Fruit fly (Drosophila melanogaster) whole organism, prepupa: Measurements from ENCODE around the gene CG10650.

Experiments used
- Blimp-1 ChIP-seq: fragments of 200-800 bp; sonication (Bioruptor generic); optimal IDR thresholded peaks from 3 replicates; lab custom pipeline; 2017; ENCODE audit warnings: missing biosample characterization, missing genetic modification characterization, mild to moderate bottlenecking, moderate library complexity, missing genetic modification reagents
- CG11902 ChIP-seq: fragments of 200-800 bp; sonication (Bioruptor generic); optimal IDR thresholded peaks from 3 replicates; lab custom pipeline; 2016; ENCODE audit warnings: missing biosample characterization, missing genetic modification characterization
- CG3919 ChIP-seq: fragments of 200-800 bp; sonication (Bioruptor generic); optimal IDR thresholded peaks from 3 replicates; lab custom pipeline; 2016; ENCODE audit warnings: missing biosample characterization, missing genetic modification characterization
- CG6163 ChIP-seq: fragments of 200-800 bp; sonication (Bioruptor generic); IDR thresholded peaks from 3 replicates; pipeline ENCODE4 v1.3.6; 2022; ENCODE audit warnings: missing biosample characterization, missing genetic modification characterization
- CG7368 ChIP-seq: fragments of 200-800 bp; sonication (Bioruptor generic); optimal IDR thresholded peaks from 3 replicates; lab custom pipeline; 2016; ENCODE audit warnings: missing biosample characterization, missing genetic modification characterization
- CG8319 ChIP-seq: fragments of 200-800 bp; sonication (Bioruptor generic); optimal IDR thresholded peaks from 3 replicates; lab custom pipeline; 2016; ENCODE audit warnings: missing biosample characterization, missing genetic modification characterization
- CG9139 ChIP-seq: fragments of 200-800 bp; sonication (Bioruptor generic); optimal IDR thresholded peaks from 3 replicates; lab custom pipeline; 2017; ENCODE audit warnings: missing biosample characterization, mild to moderate bottlenecking, missing genetic modification characterization
- Hr38 ChIP-seq: sonication (Bioruptor generic); optimal IDR thresholded peaks from 2 replicates; lab custom pipeline; 2016; ENCODE audit warnings: missing biosample characterization, missing genetic modification characterization
- OdsH ChIP-seq: fragments of 200-800 bp; sonication (Bioruptor generic); optimal IDR thresholded peaks from 3 replicates; lab custom pipeline; 2016; ENCODE audit warnings: missing biosample characterization, missing genetic modification characterization
- Sox102F ChIP-seq: fragments of 200-800 bp; sonication (Bioruptor generic); optimal IDR thresholded peaks from 2 replicates; lab custom pipeline; 2016; ENCODE audit warnings: missing biosample characterization, mild to moderate bottlenecking, missing genetic modification characterization
- cyc ChIP-seq: fragments of 200-800 bp; sonication (Bioruptor generic); optimal IDR thresholded peaks from 3 replicates; lab custom pipeline; 2016; ENCODE audit warnings: missing biosample characterization, missing genetic modification characterization
- net ChIP-seq: fragments of 200-800 bp; sonication (Bioruptor generic); optimal IDR thresholded peaks from 3 replicates; lab custom pipeline; 2016; ENCODE audit warnings: missing biosample characterization, missing genetic modification characterization
- pdm3 ChIP-seq: fragments of 200-800 bp; sonication (Bioruptor generic); optimal IDR thresholded peaks from 3 replicates; lab custom pipeline; 2016; ENCODE audit warnings: missing biosample characterization, missing genetic modification characterization
- ss ChIP-seq, 2 experiments: fragments of 200-800 bp; sonication (Bioruptor generic); optimal IDR thresholded peaks; 2 replicates in 1 of 2; 3 replicates in 1 of 2; lab custom pipeline; 2017 to 2018; ENCODE audit warnings: mild to moderate bottlenecking in 2 of 2, missing biosample characterization in 2 of 2, missing genetic modification characterization in 2 of 2, moderate library complexity in 1 of 2

dm6 chr2L:18990720-18991119 lies 5.0 kb downstream of the CG10650 start, which contains the start of gene CG15169:
- TF ChIP-seq ss (GFP tag; optimal IDR thresholded peaks at IDR 0.05; lab: Kevin White, UChicago), result no peak
- TF ChIP-seq CG3919 (GFP tag; lab: Kevin White, UChicago), result no peak
- no peak for TF ChIP-seq CG9139 (GFP tag; lab: Kevin White, UChicago)
- TF ChIP-seq OdsH (GFP tag; lab: Kevin White, UChicago), result no peak
- no peak for TF ChIP-seq pdm3 (GFP tag; lab: Kevin White, UChicago)
- no peak for TF ChIP-seq Blimp-1 (GFP tag; lab: Kevin White, UChicago)
- TF ChIP-seq CG8319 (GFP tag; lab: Kevin White, UChicago), result no peak
- TF ChIP-seq CG6163 (GFP tag; lab: Robert Waterston, UW), result no peak
- no peak for TF ChIP-seq CG7368 (GFP tag; lab: Kevin White, UChicago)
- no peak for TF ChIP-seq cyc (GFP tag; lab: Kevin White, UChicago)
- TF ChIP-seq Sox102F (GFP tag; lab: Kevin White, UChicago), result no peak
- no peak for TF ChIP-seq CG11902 (GFP tag; lab: Kevin White, UChicago)
- TF ChIP-seq Hr38 (GFP tag; lab: Kevin White, UChicago), result no peak
- no peak for TF ChIP-seq net (GFP tag; lab: Kevin White, UChicago)
